Fruit fly (Drosophila melanogaster) whole organism, prepupa: Measurements from ENCODE around the gene dj-1beta.

Source experiments
- CG10631 ChIP-seq: fragments of 200-800 bp; sonication (Bioruptor generic); optimal IDR thresholded peaks from 2 replicates; lab custom pipeline; 2016; ENCODE audit warnings: missing biosample characterization, missing genetic modification characterization
- CG10669 ChIP-seq: fragments of 200-800 bp; sonication (Bioruptor generic); optimal IDR thresholded peaks from 3 replicates; lab custom pipeline; 2018; ENCODE audit warnings: missing biosample characterization, mild to moderate bottlenecking, missing genetic modification characterization, moderate library complexity
- CG11294 ChIP-seq: fragments of 200-800 bp; sonication (Bioruptor generic); IDR thresholded peaks from 2 replicates; pipeline ENCODE4 v1.3.6; 2022; ENCODE audit warnings: missing biosample characterization, missing genetic modification characterization
- CG15336 ChIP-seq: fragments of 200-800 bp; sonication (Bioruptor generic); IDR thresholded peaks from 2 replicates; pipeline ENCODE4 v1.3.6; 2022; ENCODE audit warnings: missing biosample characterization, missing genetic modification characterization
- CG1621 ChIP-seq: fragments of 200-800 bp; sonication (Bioruptor generic); optimal IDR thresholded peaks from 3 replicates; lab custom pipeline; 2018; ENCODE audit warnings: missing biosample characterization, mild to moderate bottlenecking, missing genetic modification characterization
- CG3032 ChIP-seq: fragments of 200-800 bp; optimal IDR thresholded peaks from 2 replicates; lab custom pipeline; 2019; ENCODE audit warnings: missing biosample characterization, mild to moderate bottlenecking, missing genetic modification characterization, moderate library complexity
- CG4318 ChIP-seq: fragments of 200-800 bp; sonication (Bioruptor generic); optimal IDR thresholded peaks from 3 replicates; lab custom pipeline; 2017; ENCODE audit warnings: missing biosample characterization, mild to moderate bottlenecking, missing genetic modification characterization
- CG6163 ChIP-seq: fragments of 200-800 bp; sonication (Bioruptor generic); IDR thresholded peaks from 3 replicates; pipeline ENCODE4 v1.3.6; 2022; ENCODE audit warnings: missing biosample characterization, missing genetic modification characterization
- CG6276 ChIP-seq: fragments of 200-800 bp; sonication (Bioruptor generic); optimal IDR thresholded peaks from 2 replicates; lab custom pipeline; 2017; ENCODE audit warnings: missing biosample characterization, mild to moderate bottlenecking, missing genetic modification characterization
- CG6792 ChIP-seq: fragments of 200-800 bp; sonication (Bioruptor generic); optimal IDR thresholded peaks from 3 replicates; lab custom pipeline; 2016; ENCODE audit warnings: missing biosample characterization, missing genetic modification characterization
- CG6808 ChIP-seq: fragments of 200-800 bp; sonication (Bioruptor generic); optimal IDR thresholded peaks from 3 replicates; lab custom pipeline; 2017; ENCODE audit warnings: missing biosample characterization, missing genetic modification characterization, mild to moderate bottlenecking, moderate library complexity, missing genetic modification reagents
- CG6854 ChIP-seq: fragments of 200-800 bp; sonication (Bioruptor generic); optimal IDR thresholded peaks from 2 replicates; lab custom pipeline; 2017; ENCODE audit warnings: missing biosample characterization, mild to moderate bottlenecking, missing genetic modification characterization
- CG7368 ChIP-seq: fragments of 200-800 bp; sonication (Bioruptor generic); optimal IDR thresholded peaks from 3 replicates; lab custom pipeline; 2016; ENCODE audit warnings: missing biosample characterization, missing genetic modification characterization
- CG8119 ChIP-seq: fragments of 200-800 bp; sonication (Bioruptor generic); IDR thresholded peaks from 3 replicates; pipeline ENCODE4 v1.3.6; 2022; ENCODE audit warnings: missing biosample characterization, missing genetic modification characterization
- CG8632 ChIP-seq: fragments of 200-800 bp; sonication (Bioruptor generic); optimal IDR thresholded peaks from 3 replicates; lab custom pipeline; 2016; ENCODE audit warnings: missing biosample characterization, missing genetic modification characterization
- CG9139 ChIP-seq: fragments of 200-800 bp; sonication (Bioruptor generic); optimal IDR thresholded peaks from 3 replicates; lab custom pipeline; 2017; ENCODE audit warnings: missing biosample characterization, mild to moderate bottlenecking, missing genetic modification characterization
- Eip75B ChIP-seq: fragments of 200-800 bp; sonication (Bioruptor generic); optimal IDR thresholded peaks from 3 replicates; lab custom pipeline; 2016; ENCODE audit warnings: missing biosample characterization, missing genetic modification characterization
- Eip78C ChIP-seq: fragments of 200-800 bp; sonication (Bioruptor generic); peaks from one replicate; lab custom pipeline; 2016; ENCODE audit warnings: missing biosample characterization, missing genetic modification characterization
- Eip93F ChIP-seq: fragments of 200-800 bp; sonication (Bioruptor generic); optimal IDR thresholded peaks from 2 replicates; lab custom pipeline; 2016; ENCODE audit warnings: missing biosample characterization, mild to moderate bottlenecking, missing genetic modification characterization
- Ets21C ChIP-seq: fragments of 200-800 bp; sonication (Bioruptor generic); optimal IDR thresholded peaks from 3 replicates; lab custom pipeline; 2016; ENCODE audit warnings: missing biosample characterization, missing genetic modification characterization
- Ets96B ChIP-seq: fragments of 200-800 bp; optimal IDR thresholded peaks from 2 replicates; lab custom pipeline; 2019; ENCODE audit warnings: missing biosample characterization, mild to moderate bottlenecking, missing genetic modification characterization, moderate library complexity
- Gug ChIP-seq: fragments of 200-800 bp; sonication (Bioruptor generic); IDR thresholded peaks from 2 replicates; pipeline ENCODE4 v1.3.6; 2022; ENCODE audit warnings: missing biosample characterization, missing genetic modification characterization
- Hr38 ChIP-seq: sonication (Bioruptor generic); optimal IDR thresholded peaks from 2 replicates; lab custom pipeline; 2016; ENCODE audit warnings: missing biosample characterization, missing genetic modification characterization
- Hr4 ChIP-seq: fragments of 200-800 bp; sonication (Bioruptor generic); optimal IDR thresholded peaks from 3 replicates; lab custom pipeline; 2016; ENCODE audit warnings: missing biosample characterization, missing genetic modification characterization
- Lpt ChIP-seq: fragments of 200-800 bp; sonication (Bioruptor generic); optimal IDR thresholded peaks from 3 replicates; lab custom pipeline; 2016; ENCODE audit warnings: missing biosample characterization, missing genetic modification characterization
- Met ChIP-seq: fragments of 200-800 bp; sonication (Bioruptor generic); optimal IDR thresholded peaks from 3 replicates; lab custom pipeline; 2016; ENCODE audit warnings: missing biosample characterization, missing genetic modification characterization
- Smox ChIP-seq: fragments of 200-800 bp; sonication (Bioruptor generic); optimal IDR thresholded peaks from 3 replicates; lab custom pipeline; 2016; ENCODE audit warnings: missing biosample characterization, missing genetic modification characterization
- Sox102F ChIP-seq: fragments of 200-800 bp; sonication (Bioruptor generic); optimal IDR thresholded peaks from 2 replicates; lab custom pipeline; 2016; ENCODE audit warnings: missing biosample characterization, mild to moderate bottlenecking, missing genetic modification characterization
- Sox15 ChIP-seq: fragments of 200-800 bp; sonication (Bioruptor generic); optimal IDR thresholded peaks from 3 replicates; lab custom pipeline; 2016; ENCODE audit warnings: missing biosample characterization, missing genetic modification characterization
- achi ChIP-seq: fragments of 200-800 bp; sonication (Bioruptor generic); optimal IDR thresholded peaks from 3 replicates; lab custom pipeline; 2016; ENCODE audit warnings: missing biosample characterization, missing genetic modification characterization
- acj6 ChIP-seq: fragments of 200-800 bp; sonication (Bioruptor generic); optimal IDR thresholded peaks from 3 replicates; lab custom pipeline; 2016; ENCODE audit warnings: missing biosample characterization, missing genetic modification characterization
- dac ChIP-seq: fragments of 200-800 bp; sonication (Bioruptor generic); optimal IDR thresholded peaks from 2 replicates; lab custom pipeline; 2017; ENCODE audit warnings: missing biosample characterization, mild to moderate bottlenecking, missing genetic modification characterization
- dsx ChIP-seq: fragments of 200-800 bp; optimal IDR thresholded peaks from 3 replicates; lab custom pipeline; 2019; ENCODE audit warnings: missing biosample characterization, mild to moderate bottlenecking, missing genetic modification characterization, moderate library complexity; ENCODE audit not compliant: poor library complexity, severe bottlenecking
- eg ChIP-seq: fragments of 200-800 bp; sonication (Bioruptor generic); IDR thresholded peaks from 3 replicates; pipeline ENCODE4 v1.3.6; 2022; ENCODE audit warnings: missing biosample characterization, missing genetic modification characterization
- fd59A ChIP-seq: fragments of 200-800 bp; sonication (Bioruptor generic); optimal IDR thresholded peaks from 2 replicates; lab custom pipeline; 2017; ENCODE audit warnings: missing biosample characterization, mild to moderate bottlenecking, missing genetic modification characterization, missing genetic modification reagents
- fkh ChIP-seq: fragments of 200-800 bp; sonication (Bioruptor generic); optimal IDR thresholded peaks from 3 replicates; lab custom pipeline; 2017; ENCODE audit warnings: missing biosample characterization, mild to moderate bottlenecking, missing genetic modification characterization, moderate library complexity
- lz ChIP-seq: fragments of 200-800 bp; sonication (Bioruptor generic); optimal IDR thresholded peaks from 3 replicates; lab custom pipeline; 2016; ENCODE audit warnings: missing biosample characterization, missing genetic modification characterization
- net ChIP-seq: fragments of 200-800 bp; sonication (Bioruptor generic); optimal IDR thresholded peaks from 3 replicates; lab custom pipeline; 2016; ENCODE audit warnings: missing biosample characterization, missing genetic modification characterization
- pdm3 ChIP-seq: fragments of 200-800 bp; sonication (Bioruptor generic); optimal IDR thresholded peaks from 3 replicates; lab custom pipeline; 2016; ENCODE audit warnings: missing biosample characterization, missing genetic modification characterization
- salr ChIP-seq, 2 experiments: fragments of 200-800 bp; sonication (Bioruptor generic); optimal IDR thresholded peaks; 3 replicates each; lab custom pipeline; 2016 to 2018; ENCODE audit warnings: missing biosample characterization in 2 of 2, missing genetic modification characterization in 2 of 2, mild to moderate bottlenecking in 1 of 2
- spab ChIP-seq: fragments of 200-800 bp; sonication (Bioruptor generic); optimal IDR thresholded peaks from 2 replicates; lab custom pipeline; 2017; ENCODE audit warnings: missing biosample characterization, mild to moderate bottlenecking, missing genetic modification characterization, missing genetic modification reagents
- ss ChIP-seq, 2 experiments: fragments of 200-800 bp; sonication (Bioruptor generic); optimal IDR thresholded peaks; 2 replicates in 1 of 2; 3 replicates in 1 of 2; lab custom pipeline; 2017 to 2018; ENCODE audit warnings: mild to moderate bottlenecking in 2 of 2, missing biosample characterization in 2 of 2, missing genetic modification characterization in 2 of 2, moderate library complexity in 1 of 2
- topi ChIP-seq: fragments of 200-800 bp; sonication (Bioruptor generic); optimal IDR thresholded peaks from 3 replicates; lab custom pipeline; 2016; ENCODE audit warnings: missing biosample characterization, missing genetic modification characterization

The dj-1beta gene

DNA sequence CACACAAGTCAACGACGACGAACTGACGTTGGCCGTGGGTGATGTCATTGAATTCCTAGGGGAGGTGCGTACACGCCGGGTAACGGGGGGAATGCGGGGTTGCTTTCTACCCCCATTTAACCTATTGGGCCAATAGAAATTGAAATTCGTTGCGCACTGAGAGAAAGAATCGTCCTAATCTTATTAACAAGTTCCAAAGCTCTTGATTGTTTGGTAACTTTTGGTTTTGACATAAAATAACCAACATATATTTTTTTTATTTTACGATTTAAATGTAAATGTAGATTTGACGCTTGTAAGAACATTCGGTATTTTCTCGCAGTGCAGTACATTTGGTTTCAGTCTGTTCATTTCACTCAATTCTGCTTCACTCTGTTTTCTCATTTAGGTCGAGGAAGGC lies 10.3 kb downstream of the dj-1beta start (continued):
- TF ChIP-seq Sox15 (GFP tag; lab: Kevin White, UChicago) (peak; percentile 2), spab (no peak), eg (GFP tag; lab: Robert Waterston, UW) (0 out of 3 replicates have a peak, but pooled peaks have one; percentile 31), CG8119 (0 out of 3 replicates have a peak, but pooled peaks have one; percentile 21), Ets21C (peak; percentile 12), CG9139 (GFP tag; lab: Kevin White, UChicago) (no peak), dac (GFP tag; lab: Kevin White, UChicago) (no peak), Eip75B (GFP tag; lab: Kevin White, UChicago) (peak; percentile 57), CG4318 (GFP tag; lab: Kevin White, UChicago) (no peak), topi (GFP tag; lab: Kevin White, UChicago) (peak; percentile 59), achi (GFP tag; lab: Kevin White, UChicago) (peak; percentile 33), CG11294 (0 out of 2 replicates have a peak, but pooled peaks have one; percentile 14), Ets96B (tag; lab: Kevin White, UChicago) (peak; percentile 24), CG8632 (GFP tag; lab: Kevin White, UChicago) (peak; percentile 28), CG6276 (GFP tag; lab: Kevin White, UChicago) (no peak), CG10631 (GFP tag; lab: Kevin White, UChicago) (peak; percentile 38), lz (GFP tag; lab: Kevin White, UChicago) (peak; percentile 50), CG10669 (peak; percentile 5), CG3032 (tag; lab: Kevin White, UChicago) (peak; percentile 28), salr (GFP tag; optimal IDR thresholded peaks at IDR 0.05; lab: Kevin White, UChicago) (no peak), Met (GFP tag; lab: Kevin White, UChicago) (peak; percentile 56), CG15336 (peak; percentile 54), Gug (GFP tag; lab: Robert Waterston, UW) (no peak; the same call in 1 of the 2 replicates), CG1621 (tag; lab: Kevin White, UChicago) (no peak), acj6 (GFP tag; lab: Kevin White, UChicago) (peak; percentile 54), Eip93F (GFP tag; lab: Kevin White, UChicago) (no peak), CG6792 (GFP tag; lab: Kevin White, UChicago) (peak; percentile 50), CG6163 (peak; percentile 64), Hr4 (peak; percentile 51)

DNA sequence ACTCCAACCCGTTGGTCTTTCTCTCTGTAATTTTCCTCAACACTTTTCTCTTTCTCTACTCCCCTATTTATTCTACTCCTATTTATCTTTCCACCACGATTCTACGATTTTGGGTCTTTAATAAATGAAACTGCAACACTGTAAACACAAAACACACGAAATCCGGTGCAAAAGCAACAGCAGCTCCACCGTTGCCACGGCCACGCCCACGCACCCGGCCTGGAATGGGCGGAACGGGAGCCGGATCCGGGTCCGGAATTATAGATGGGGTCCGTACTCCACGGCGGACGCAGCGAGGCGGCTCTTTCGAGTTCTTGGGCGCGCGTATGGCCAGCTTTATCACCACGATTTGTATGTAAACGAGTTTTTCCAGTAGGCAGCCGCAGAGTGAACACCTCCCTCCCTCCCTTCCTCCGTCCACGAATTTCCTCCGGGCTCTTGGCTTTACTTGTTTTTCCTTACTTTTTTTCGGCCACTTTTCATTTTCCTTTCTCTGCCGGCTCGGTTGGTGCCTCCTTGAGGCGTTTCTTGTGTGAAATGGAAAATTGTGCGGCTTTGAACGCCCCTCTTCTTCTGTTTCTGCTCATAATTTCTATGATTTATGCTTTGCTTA lies 13.9 kb downstream of the dj-1beta start:
- TF ChIP-seq salr (GFP tag; optimal IDR thresholded peaks at IDR 0.05; lab: Kevin White, UChicago): peak in 1 of 2 experiments; percentile 63
- no peak for TF ChIP-seq CG10631 (GFP tag; lab: Kevin White, UChicago)
- peak; percentile 62 for TF ChIP-seq fkh (GFP tag; lab: Kevin White, UChicago)
- TF ChIP-seq CG1621 (tag; lab: Kevin White, UChicago): peak; percentile 75

DNA sequence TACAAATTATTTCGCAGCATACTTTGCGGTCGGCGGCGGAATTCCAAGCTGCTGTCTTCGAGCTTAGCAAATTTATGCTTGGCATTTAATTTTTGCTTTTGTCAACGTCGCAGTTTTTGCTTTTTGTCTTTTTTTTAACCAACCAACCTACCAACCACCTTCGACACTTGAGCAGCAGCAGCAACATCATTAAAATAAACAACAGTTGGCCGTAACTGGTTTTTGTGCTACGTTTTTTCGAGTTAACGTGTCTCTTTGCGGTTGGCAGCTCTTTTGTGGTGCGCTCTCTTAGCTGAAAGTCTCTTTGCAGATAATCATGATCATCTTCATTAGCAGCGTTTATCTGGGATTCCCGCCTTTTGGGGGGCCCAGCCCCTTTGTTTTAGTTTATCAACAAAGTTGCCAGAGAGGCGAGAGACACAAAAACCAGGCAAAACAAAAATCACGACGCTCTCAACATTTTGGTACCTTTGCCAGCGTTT lies 15.1 kb downstream of the dj-1beta start:
- TF ChIP-seq spab (peak; percentile 50), dsx (peak; percentile 97), net (peak; percentile 42), Met (GFP tag; lab: Kevin White, UChicago) (no peak), CG8632 (GFP tag; lab: Kevin White, UChicago) (no peak), salr (GFP tag; optimal IDR thresholded peaks at IDR 0.05; lab: Kevin White, UChicago) (no peak), CG9139 (GFP tag; lab: Kevin White, UChicago) (peak; percentile 66), achi (GFP tag; lab: Kevin White, UChicago) (peak; percentile 5), Ets21C (no peak), Smox (GFP tag; lab: Kevin White, UChicago) (no peak), Ets96B (tag; lab: Kevin White, UChicago) (peak; percentile 24), CG10669 (peak; percentile 17), ss (GFP tag; optimal IDR thresholded peaks at IDR 0.05; lab: Kevin White, UChicago) (peak; percentile 78 to 84), CG7368 (GFP tag; lab: Kevin White, UChicago) (no peak), dac (GFP tag; lab: Kevin White, UChicago) (no peak), CG6854 (peak; percentile 10), CG6808 (GFP tag; lab: Kevin White, UChicago) (peak; percentile 68), pdm3 (GFP tag; lab: Kevin White, UChicago) (no peak), CG1621 (tag; lab: Kevin White, UChicago) (peak; percentile 69), Sox102F (GFP tag; lab: Kevin White, UChicago) (peak; percentile 18), fd59A (GFP tag; lab: Kevin White, UChicago) (no peak), Hr38 (GFP tag; lab: Kevin White, UChicago) (no peak), CG15336 (peak; percentile 7; the same call in 1 of the 2 replicates), Lpt (GFP tag; lab: Kevin White, UChicago) (peak; percentile 8), Sox15 (GFP tag; lab: Kevin White, UChicago) (no peak), Eip78C (GFP tag; lab: Kevin White, UChicago) (peak; percentile 68), eg (GFP tag; lab: Robert Waterston, UW) (peak; percentile 17; the same call in 1 of the 3 replicates), CG6163 (peak; percentile 52; the same call in 1 of the 3 replicates), Hr4 (no peak)
